Worm (Caenorhabditis elegans) whole organism, L4 larva: Measurements from ENCODE around the gene idpb-2.

Experiments used
- F10B5.3 ChIP-seq: sonication (generic microtip); optimal IDR thresholded peaks from 2 replicates; lab custom pipeline; 2016; ENCODE audit warnings: mild to moderate bottlenecking, missing genetic modification characterization, missing compliant biosample characterization
- F37D6.2 ChIP-seq: sonication (generic microtip); optimal IDR thresholded peaks from 2 replicates; lab custom pipeline; 2016; ENCODE audit warnings: mild to moderate bottlenecking, missing genetic modification characterization, missing compliant biosample characterization
- F44E2.7 ChIP-seq: fragments of 200-800 bp; sonication (Bioruptor generic); IDR thresholded peaks from 2 replicates; pipeline ENCODE4 v2.1.2; 2022; ENCODE audit warnings: missing genetic modification characterization, missing compliant biosample characterization
- F49E8.2 ChIP-seq: sonication (generic microtip); optimal IDR thresholded peaks from 2 replicates; lab custom pipeline; 2016; ENCODE audit warnings: missing compliant biosample characterization, mild to moderate bottlenecking, missing genetic modification characterization, borderline replicate concordance
- T20F7.1 ChIP-seq: fragments of 200-800 bp; sonication (Bioruptor generic); optimal IDR thresholded peaks from 2 replicates; lab custom pipeline; 2018; ENCODE audit warnings: mild to moderate bottlenecking, missing genetic modification characterization, missing compliant biosample characterization
- Y75B8A.6 ChIP-seq: fragments of 200-800 bp; sonication (Bioruptor generic); IDR thresholded peaks from 2 replicates; pipeline ENCODE4 v1.3.6; 2022; ENCODE audit warnings: missing genetic modification reagents, missing genetic modification characterization, missing compliant biosample characterization
- ZK337.2 ChIP-seq: fragments of 200-800 bp; sonication (Bioruptor generic); IDR thresholded peaks from 2 replicates; pipeline ENCODE4 v1.3.6; 2022; ENCODE audit warnings: missing genetic modification reagents, missing genetic modification characterization, missing compliant biosample characterization
- ZK546.5 ChIP-seq, 2 experiments: sonication (generic microtip); optimal IDR thresholded peaks; 2 replicates each; lab custom pipeline; 2017; ENCODE audit warnings: missing biosample characterization in 2 of 2, missing genetic modification characterization in 2 of 2
- ama-1 ChIP-seq: fragments of 150-350 bp; optimal IDR thresholded peaks from 2 replicates; lab custom pipeline; 2014; ENCODE audit warnings: inconsistent platforms, mixed read lengths
- arid-1 ChIP-seq: fragments of 200-800 bp; sonication (Bioruptor generic); conservative IDR thresholded peaks from 2 replicates; pipeline ENCODE4 v1.3.6; 2022; ENCODE audit warnings: missing genetic modification reagents, missing genetic modification characterization, missing compliant biosample characterization
- ceh-62 ChIP-seq: sonication (generic microtip); optimal IDR thresholded peaks from 2 replicates; lab custom pipeline; 2017; ENCODE audit warnings: missing biosample characterization, missing genetic modification characterization
- ces-1 ChIP-seq: fragments of 150-350 bp; sonication (generic microtip); optimal IDR thresholded peaks from 4 replicates; lab custom pipeline; 2014; ENCODE audit warnings: missing biosample characterization, missing genetic modification reagents, missing genetic modification characterization
- cey-2 ChIP-seq: sonication (generic microtip); optimal IDR thresholded peaks from 3 replicates; lab custom pipeline; 2017; ENCODE audit warnings: missing genetic modification characterization, mild to moderate bottlenecking, missing compliant biosample characterization, antibody characterized with exemption, borderline replicate concordance; ENCODE audit not compliant: insufficient read depth
- ctbp-1 ChIP-seq: fragments of 200-800 bp; sonication (Bioruptor generic); IDR thresholded peaks from 2 replicates; pipeline ENCODE4 v1.3.6; 2022; ENCODE audit warnings: missing genetic modification reagents, missing genetic modification characterization, missing compliant biosample characterization
- daf-16 ChIP-seq, 3 experiments: sonication (generic microtip); optimal IDR thresholded peaks; 2 replicates each; lab custom pipeline; 2016 to 2017; ENCODE audit warnings: missing genetic modification characterization in 3 of 3, missing genetic modification reagents in 3 of 3, mild to moderate bottlenecking in 2 of 3, missing compliant biosample characterization in 2 of 3, missing biosample characterization in 1 of 3, moderate library complexity in 1 of 3
- daf-8 ChIP-seq: fragments of 200-800 bp; sonication (Bioruptor generic); IDR thresholded peaks from 2 replicates; pipeline ENCODE4 v1.3.6; 2022; ENCODE audit warnings: missing genetic modification characterization, missing compliant biosample characterization
- dve-1 ChIP-seq: sonication (generic microtip); optimal IDR thresholded peaks from 2 replicates; lab custom pipeline; 2017; ENCODE audit warnings: antibody characterized with exemption, mild to moderate bottlenecking, missing genetic modification characterization, missing compliant biosample characterization; ENCODE audit not compliant: insufficient read depth
- egl-27 ChIP-seq: sonication (generic microtip); optimal IDR thresholded peaks from 3 replicates; lab custom pipeline; 2017; ENCODE audit warnings: missing biosample characterization, missing genetic modification reagents, missing genetic modification characterization
- egl-43 ChIP-seq: fragments of 200-800 bp; sonication (Bioruptor generic); IDR thresholded peaks from 2 replicates; pipeline ENCODE4 v1.3.6; 2022; ENCODE audit warnings: missing genetic modification reagents, missing genetic modification characterization, missing compliant biosample characterization
- fkh-10 ChIP-seq: fragments of 150-350 bp; optimal IDR thresholded peaks from 2 replicates; lab custom pipeline; 2014; ENCODE audit warnings: missing biosample characterization, missing genetic modification reagents, missing genetic modification characterization
- gei-8 ChIP-seq: fragments of 200-800 bp; sonication (Bioruptor generic); optimal IDR thresholded peaks from 2 replicates; lab custom pipeline; 2018; ENCODE audit warnings: mild to moderate bottlenecking, missing genetic modification characterization, missing compliant biosample characterization
- hlh-11 ChIP-seq: fragments of 200-800 bp; sonication (Bioruptor generic); optimal IDR thresholded peaks from 2 replicates; lab custom pipeline; 2018; ENCODE audit warnings: mild to moderate bottlenecking, missing genetic modification characterization, missing compliant biosample characterization
- jun-1 ChIP-seq: fragments of 150-350 bp; optimal IDR thresholded peaks from 2 replicates; lab custom pipeline; 2014; ENCODE audit warnings: missing biosample characterization, missing genetic modification reagents, missing genetic modification characterization
- lin-15B ChIP-seq: fragments of 150-350 bp; sonication (generic microtip); optimal IDR thresholded peaks from 3 replicates; lab custom pipeline; 2014; ENCODE audit warnings: missing biosample characterization, missing genetic modification characterization
- lin-38 ChIP-seq: fragments of 200-800 bp; sonication (Bioruptor generic); IDR thresholded peaks from 2 replicates; pipeline ENCODE4 v1.3.6; 2022; ENCODE audit warnings: missing genetic modification reagents, missing genetic modification characterization, missing compliant biosample characterization
- lin-39 ChIP-seq: fragments of 150-350 bp; optimal IDR thresholded peaks from 2 replicates; lab custom pipeline; 2014; ENCODE audit warnings: missing biosample characterization, missing genetic modification reagents, missing genetic modification characterization
- lir-3 ChIP-seq: sonication (generic microtip); optimal IDR thresholded peaks from 2 replicates; lab custom pipeline; 2016; ENCODE audit warnings: mild to moderate bottlenecking, missing genetic modification characterization, missing compliant biosample characterization
- lsy-2 ChIP-seq, 2 experiments: fragments of 150-350 bp in 1 of 2; sonication (generic microtip) in 1 of 2; optimal IDR thresholded peaks; 2 replicates each; lab custom pipeline; 2014 to 2017; ENCODE audit warnings: missing biosample characterization in 2 of 2, missing genetic modification characterization in 2 of 2
- madf-5 ChIP-seq, 2 experiments: fragments of 200-800 bp; sonication (Bioruptor generic); IDR thresholded peaks; 2 replicates each; pipeline ENCODE4 v1.3.6; 2022; ENCODE audit warnings: missing compliant biosample characterization in 2 of 2, missing genetic modification characterization in 2 of 2
- mdl-1 ChIP-seq, 2 experiments: fragments of 150-350 bp in 1 of 2; sonication (generic microtip) in 1 of 2; optimal IDR thresholded peaks; 2 replicates each; lab custom pipeline; 2014 to 2017; ENCODE audit warnings: missing biosample characterization in 2 of 2, missing genetic modification characterization in 2 of 2
- mes-2 ChIP-seq: sonication (generic microtip); optimal IDR thresholded peaks from 2 replicates; lab custom pipeline; 2016; ENCODE audit warnings: missing genotype, mild to moderate bottlenecking, missing genetic modification characterization, missing compliant biosample characterization; ENCODE audit not compliant: poor library complexity, severe bottlenecking
- mxl-2 ChIP-seq: fragments of 200-800 bp; sonication (Bioruptor generic); conservative IDR thresholded peaks from 2 replicates; pipeline ENCODE4 v1.3.6; 2022; ENCODE audit warnings: missing genetic modification reagents, missing genetic modification characterization, missing compliant biosample characterization
- nhr-10 ChIP-seq: fragments of 150-350 bp; optimal IDR thresholded peaks from 2 replicates; lab custom pipeline; 2014; ENCODE audit warnings: missing biosample characterization, missing genetic modification characterization
- nhr-111 ChIP-seq: fragments of 200-800 bp; sonication (Bioruptor generic); optimal IDR thresholded peaks from 2 replicates; lab custom pipeline; 2018; ENCODE audit warnings: mild to moderate bottlenecking, missing genetic modification characterization, missing compliant biosample characterization
- nhr-48 ChIP-seq: sonication (generic microtip); optimal IDR thresholded peaks from 2 replicates; lab custom pipeline; 2016; ENCODE audit warnings: mild to moderate bottlenecking, missing genetic modification characterization, missing compliant biosample characterization
- nhr-76 ChIP-seq: fragments of 150-350 bp; optimal IDR thresholded peaks from 2 replicates; lab custom pipeline; 2014; ENCODE audit warnings: missing biosample characterization, missing genetic modification characterization
- nhr-77 ChIP-seq: fragments of 150-350 bp; optimal IDR thresholded peaks from 2 replicates; lab custom pipeline; 2014; ENCODE audit warnings: missing biosample characterization, missing genetic modification characterization
- saeg-2 ChIP-seq: fragments of 200-800 bp; sonication (Bioruptor generic); IDR thresholded peaks from 2 replicates; pipeline ENCODE4 v1.3.6; 2022; ENCODE audit warnings: missing genetic modification reagents, missing genetic modification characterization, missing compliant biosample characterization
- sdz-12 ChIP-seq: fragments of 200-800 bp; sonication (Bioruptor generic); optimal IDR thresholded peaks from 2 replicates; lab custom pipeline; 2018; ENCODE audit warnings: mild to moderate bottlenecking, missing genetic modification characterization, missing compliant biosample characterization
- skn-1 ChIP-seq: fragments of 150-350 bp; optimal IDR thresholded peaks from 2 replicates; lab custom pipeline; 2014; ENCODE audit warnings: missing biosample characterization, missing genetic modification characterization
- snpc-1.2 ChIP-seq: fragments of 200-800 bp; sonication (Bioruptor generic); IDR thresholded peaks from 2 replicates; pipeline ENCODE4 v1.3.6; 2022; ENCODE audit warnings: missing genetic modification reagents, missing genetic modification characterization, missing compliant biosample characterization
- snpc-4 ChIP-seq: fragments of 150-350 bp; optimal IDR thresholded peaks from 2 replicates; lab custom pipeline; 2014; ENCODE audit warnings: missing biosample characterization, missing genetic modification characterization
- spr-1 ChIP-seq: sonication (generic microtip); optimal IDR thresholded peaks from 2 replicates; lab custom pipeline; 2016; ENCODE audit warnings: mild to moderate bottlenecking, missing genetic modification characterization, missing compliant biosample characterization
- tra-1 ChIP-seq: fragments of 200-800 bp; sonication (Bioruptor generic); IDR thresholded peaks from 2 replicates; pipeline ENCODE4 v1.3.6; 2022; ENCODE audit warnings: missing genetic modification reagents, missing genetic modification characterization, missing compliant biosample characterization
- unc-62 ChIP-seq, 3 experiments: fragments of 150-350 bp in 1 of 3; sonication (generic microtip); optimal IDR thresholded peaks in 2 of 3; peaks in 1 of 3; 1 replicate in 1 of 3; 2 replicates in 2 of 3; lab custom pipeline; 2014 to 2017; ENCODE audit warnings: missing biosample characterization in 3 of 3, missing genetic modification characterization in 3 of 3, missing genetic modification reagents in 3 of 3, missing genotype in 1 of 3
- vab-7 ChIP-seq: fragments of 200-800 bp; sonication (Bioruptor generic); IDR thresholded peaks from 2 replicates; pipeline ENCODE4 v1.3.6; 2022; ENCODE audit warnings: missing genetic modification reagents, missing genetic modification characterization, missing compliant biosample characterization
- zag-1 ChIP-seq: fragments of 150-350 bp; optimal IDR thresholded peaks from 2 replicates; lab custom pipeline; 2014; ENCODE audit warnings: missing biosample characterization, missing genetic modification characterization
- zip-2 ChIP-seq: fragments of 150-350 bp; optimal IDR thresholded peaks from 2 replicates; lab custom pipeline; 2014; ENCODE audit warnings: missing biosample characterization, missing genetic modification characterization
- ztf-11 ChIP-seq: fragments of 150-350 bp; optimal IDR thresholded peaks from 2 replicates; lab custom pipeline; 2014; ENCODE audit warnings: missing biosample characterization, missing genetic modification characterization

idpb-2 gene

ce11 chrII:5055129-5055666 lies 14.2 kb downstream of the idpb-2 start, which contains the start of the genes ify-1 and rpl-22 (continued):
- TF ChIP-seq skn-1 (tag; lab: Kevin White, UChicago) (no peak), egl-27 (tag; lab: Kevin White, UChicago) (no peak), ces-1 (GFP tag; lab: Kevin White, UChicago) (no peak), mxl-2 (no peak), lsy-2 (tag; optimal IDR thresholded peaks at IDR 0.05; lab: Kevin White, UChicago) (peak; percentile 97 to 99), F49E8.2 (peak; percentile 61), ZK546.5 (tag; optimal IDR thresholded peaks at IDR 0.05; lab: Kevin White, UChicago) (peak in 1 of 2 experiments; percentile 16), ama-1 (lab: Kevin White, UChicago) (peak; percentile 75), F37D6.2 (tag; lab: Kevin White, UChicago) (peak; percentile 56), nhr-10 (tag; lab: Kevin White, UChicago) (peak; percentile 36), egl-43 (GFP tag; lab: Robert Waterston, UW) (0 out of 2 replicates have a peak, but pooled peaks have one; percentile 42), tra-1 (GFP tag; lab: Robert Waterston, UW) (no peak), nhr-48 (tag; lab: Kevin White, UChicago) (peak; percentile 43), mes-2 (tag; lab: Kevin White, UChicago) (peak; percentile 96), ZK337.2 (GFP tag; lab: Robert Waterston, UW) (no peak), zag-1 (tag; lab: Kevin White, UChicago) (peak; percentile 42), daf-16 (GFP tag; optimal IDR thresholded peaks at IDR 0.05; lab: Kevin White, UChicago) (peak in 1 of 2 experiments; percentile 38), daf-16 (tag; optimal IDR thresholded peaks at IDR 0.05; lab: Kevin White, UChicago) (peak; percentile 84), lin-38 (GFP tag; lab: Robert Waterston, UW) (peak; percentile 99), arid-1 (GFP tag; lab: Robert Waterston, UW) (peak; percentile 92), lin-15B (tag; lab: Kevin White, UChicago) (peak; percentile 87), zip-2 (peak; percentile 57), nhr-77 (tag; lab: Kevin White, UChicago) (peak; percentile 96), mdl-1 (tag; optimal IDR thresholded peaks at IDR 0.05; lab: Kevin White, UChicago) (peak in 1 of 2 experiments; percentile 53), ztf-11 (tag; lab: Kevin White, UChicago) (no peak), ctbp-1 (GFP tag; lab: Robert Waterston, UW) (peak; percentile 72), hlh-11 (tag; lab: Kevin White, UChicago) (peak; percentile 89), nhr-111 (GFP tag; lab: Kevin White, UChicago) (no peak), fkh-10 (GFP tag; lab: Kevin White, UChicago) (peak; percentile 91), snpc-1.2 (GFP tag; lab: Robert Waterston, UW) (peak; percentile 66; the same call in 1 of the 2 replicates), Y75B8A.6 (GFP tag; lab: Robert Waterston, UW) (0 out of 2 replicates have a peak, but pooled peaks have one; percentile 36), vab-7 (GFP tag; lab: Robert Waterston, UW) (0 out of 2 replicates have a peak, but pooled peaks have one; percentile 60), madf-5 (GFP tag; IDR thresholded peaks at IDR 0.05; lab: Robert Waterston, UW) (no peak), ceh-62 (tag; lab: Kevin White, UChicago) (no peak), gei-8 (GFP tag; lab: Kevin White, UChicago) (no peak), F44E2.7 (GFP tag; lab: Robert Waterston, UW) (no peak), F10B5.3 (tag; lab: Kevin White, UChicago) (peak; percentile 43), snpc-4 (peak; percentile 51), nhr-76 (no peak), sdz-12 (GFP tag; lab: Kevin White, UChicago) (no peak), daf-8 (no peak), lin-39 (tag; lab: Kevin White, UChicago) (no peak), saeg-2 (no peak), lir-3 (tag; lab: Kevin White, UChicago) (no peak), dve-1 (tag; lab: Kevin White, UChicago) (peak; percentile 95), T20F7.1 (GFP tag; lab: Kevin White, UChicago) (peak; percentile 84), cey-2 (tag; lab: Kevin White, UChicago) (no peak), spr-1 (peak; percentile 82), jun-1 (peak; percentile 69), unc-62 (GFP tag; optimal IDR thresholded peaks at IDR 0.05 in 1 of 2; lab: Kevin White, UChicago) (peak in 1 of 2 experiments; percentile 98), unc-62 (tag; optimal IDR thresholded peaks at IDR 0.05; lab: Kevin White, UChicago) (peak; percentile 35)
